Worm (Caenorhabditis elegans): ENCODE measurements around the gene C25E10.5.

ce11 chrV:9079965-9080432, 49.7 kb downstream of the C25E10.5 start:
- TF ChIP-seq ceh-32 (tag; optimal IDR thresholded peaks at IDR 0.05; ENCODE audit: poor library complexity) (no peak), arid-1 (GFP tag; conservative IDR thresholded peaks at IDR 0.05) (no peak), egl-43 (GFP tag; IDR thresholded peaks at IDR 0.05) (no peak), Y5F2A.4 (GFP tag; optimal IDR thresholded peaks at IDR 0.05) (no peak), ztf-7 (tag; optimal IDR thresholded peaks at IDR 0.05) (no peak), mdl-1 (tag; optimal IDR thresholded peaks at IDR 0.05) (peak in 1 of 2 experiments; percentile 51), lin-15B (tag; optimal IDR thresholded peaks at IDR 0.05) (no peak), daf-8 (GFP tag; IDR thresholded peaks at IDR 0.05) (no peak)
